Worm (Caenorhabditis elegans) whole organism, L2 larva: ENCODE results near the gene E02H4.6.

Experiments used
- ceh-16 ChIP-seq: fragments of 150-350 bp; optimal IDR thresholded peaks from 2 replicates; lab custom pipeline; 2014; ENCODE audit warnings: missing biosample characterization, missing genetic modification characterization
- egl-27 ChIP-seq: sonication (generic microtip); optimal IDR thresholded peaks from 3 replicates; lab custom pipeline; 2017; ENCODE audit warnings: missing biosample characterization, missing genetic modification reagents, missing genetic modification characterization
- nhr-10 ChIP-seq: sonication (generic microtip); optimal IDR thresholded peaks from 2 replicates; lab custom pipeline; 2017; ENCODE audit warnings: missing biosample characterization, missing genetic modification characterization
- nhr-12 ChIP-seq: fragments of 150-350 bp; optimal IDR thresholded peaks from 2 replicates; lab custom pipeline; 2014; ENCODE audit warnings: missing biosample characterization, missing genetic modification characterization
- nhr-237 ChIP-seq: fragments of 150-350 bp; optimal IDR thresholded peaks from 2 replicates; lab custom pipeline; 2014; ENCODE audit warnings: missing biosample characterization, missing genetic modification characterization
- nhr-6 ChIP-seq: fragments of 150-350 bp; optimal IDR thresholded peaks from 2 replicates; lab custom pipeline; 2014; ENCODE audit warnings: missing biosample characterization, missing genetic modification characterization
- skn-1 ChIP-seq: sonication (generic microtip); optimal IDR thresholded peaks from 2 replicates; lab custom pipeline; 2017; ENCODE audit warnings: missing biosample characterization, missing genetic modification characterization
- unc-62 ChIP-seq: fragments of 150-350 bp; optimal IDR thresholded peaks from 2 replicates; lab custom pipeline; 2014; ENCODE audit warnings: missing biosample characterization, missing genetic modification reagents, missing genetic modification characterization
- ztf-11 ChIP-seq: sonication (generic microtip); optimal IDR thresholded peaks from 2 replicates; lab custom pipeline; 2017; ENCODE audit warnings: missing biosample characterization, missing genetic modification characterization

ce11 chrX:14247436-14248103 lies 4.4 kb downstream of the E02H4.6 start, which contains the start of gene K04C1.5:
- TF ChIP-seq egl-27 (tag; lab: Kevin White, UChicago) (no peak), nhr-12 (tag; lab: Kevin White, UChicago) (no peak), nhr-6 (tag; lab: Kevin White, UChicago) (no peak), unc-62 (GFP tag; lab: Kevin White, UChicago) (no peak), nhr-237 (tag; lab: Kevin White, UChicago) (no peak), skn-1 (no peak), ztf-11 (tag; lab: Kevin White, UChicago) (no peak), ceh-16 (tag; lab: Kevin White, UChicago) (no peak), nhr-10 (no peak)
